Worm (Caenorhabditis elegans) whole organism, L3 larva: ENCODE results near the gene M02D8.7.

ENCODE experiments used
- ZK546.5 ChIP-seq: sonication (generic microtip); optimal IDR thresholded peaks from 2 replicates; lab custom pipeline; 2017; ENCODE audit warnings: missing biosample characterization, missing genetic modification characterization
- ceh-82 ChIP-seq: fragments of 150-350 bp; optimal IDR thresholded peaks from 2 replicates; lab custom pipeline; 2014; ENCODE audit warnings: missing biosample characterization, missing genetic modification characterization
- daf-12 ChIP-seq: fragments of 150-350 bp; optimal IDR thresholded peaks from 2 replicates; lab custom pipeline; 2014; ENCODE audit warnings: missing biosample characterization, missing genetic modification reagents, missing genetic modification characterization
- egl-5 ChIP-seq: fragments of 150-350 bp; optimal IDR thresholded peaks from 2 replicates; lab custom pipeline; 2017; ENCODE audit warnings: missing biosample characterization, missing genetic modification reagents, missing genetic modification characterization, inconsistent platforms
- hmg-11 ChIP-seq: sonication (generic microtip); optimal IDR thresholded peaks from 2 replicates; lab custom pipeline; 2016; ENCODE audit warnings: missing genetic modification characterization, missing compliant biosample characterization
- nhr-11 ChIP-seq: fragments of 150-350 bp; optimal IDR thresholded peaks from 2 replicates; lab custom pipeline; 2014; ENCODE audit warnings: missing biosample characterization, missing genetic modification characterization
- nhr-43 ChIP-seq: sonication (generic microtip); optimal IDR thresholded peaks from 2 replicates; lab custom pipeline; 2016; ENCODE audit warnings: mild to moderate bottlenecking, missing genetic modification characterization, missing compliant biosample characterization; ENCODE audit not compliant: poor library complexity, severe bottlenecking
- nhr-77 ChIP-seq: fragments of 150-350 bp; optimal IDR thresholded peaks from 2 replicates; lab custom pipeline; 2014; ENCODE audit warnings: missing biosample characterization, missing genetic modification characterization
- pha-4 ChIP-seq: fragments of 150-350 bp; optimal IDR thresholded peaks from 2 replicates; lab custom pipeline; 2014; ENCODE audit warnings: missing biosample characterization, missing genetic modification reagents, missing genetic modification characterization
- sea-2 ChIP-seq: fragments of 150-350 bp; sonication (generic microtip); optimal IDR thresholded peaks from 4 replicates; lab custom pipeline; 2014; ENCODE audit warnings: missing biosample characterization, missing genetic modification reagents, missing genetic modification characterization
- tbx-2 ChIP-seq: sonication (generic microtip); optimal IDR thresholded peaks from 2 replicates; lab custom pipeline; 2016; ENCODE audit warnings: mild to moderate bottlenecking, missing genetic modification characterization, missing compliant biosample characterization
- unc-62 ChIP-seq: fragments of 150-350 bp; sonication (generic microtip); optimal IDR thresholded peaks from 4 replicates; lab custom pipeline; 2014; ENCODE audit warnings: missing biosample characterization, missing genetic modification reagents, missing genetic modification characterization
- ztf-11 ChIP-seq: fragments of 150-350 bp; optimal IDR thresholded peaks from 2 replicates; lab custom pipeline; 2014; ENCODE audit warnings: missing biosample characterization, missing genetic modification characterization

- TF ChIP-seq hmg-11 (no peak), ztf-11 (tag; lab: Kevin White, UChicago) (no peak), unc-62 (no peak), ZK546.5 (tag; lab: Kevin White, UChicago) (no peak), tbx-2 (tag; lab: Kevin White, UChicago) (no peak), pha-4 (tag; lab: Kevin White, UChicago) (peak; percentile 60), egl-5 (tag; lab: Kevin White, UChicago) (peak; percentile 33), daf-12 (tag; lab: Kevin White, UChicago) (no peak), sea-2 (no peak), nhr-11 (no peak), nhr-43 (tag; lab: Kevin White, UChicago) (no peak), nhr-77 (tag; lab: Kevin White, UChicago) (no peak), ceh-82 (tag; lab: Kevin White, UChicago) (no peak)
Observed at ce11 chrX:8791821-8792220, 49.0 kb upstream of the M02D8.7 start, which contains the start of gene chup-1.
